Fruit fly (Drosophila melanogaster): ENCODE data around the gene glu.

The glu gene

DNA sequence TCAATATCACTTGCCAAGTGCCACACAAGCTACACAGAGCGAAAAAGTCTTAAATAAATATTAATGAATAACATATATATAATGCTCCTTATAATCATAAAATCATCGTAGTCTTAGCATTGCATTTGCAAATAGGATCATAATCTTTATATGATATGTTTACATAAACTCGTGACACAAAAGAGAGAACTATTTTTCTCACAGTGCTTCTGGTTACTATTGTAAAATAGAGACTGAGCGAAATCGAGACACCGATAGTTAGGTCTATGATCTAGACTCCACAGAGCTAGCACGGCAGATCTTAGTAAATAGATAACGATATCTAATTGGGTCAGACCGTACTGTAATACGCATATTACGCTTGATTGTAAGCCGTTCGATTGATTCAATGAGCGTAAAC, 28.5 kb downstream of the glu start:
- TF ChIP-seq brk (GFP tag; optimal IDR thresholded peaks at IDR 0.05) (no peak), CrebA (GFP tag; optimal IDR thresholded peaks at IDR 0.05; ENCODE audit: borderline replicate concordance) (no peak), pan (optimal IDR thresholded peaks at IDR 0.05) (no peak), br (GFP tag; optimal IDR thresholded peaks at IDR 0.05) (no peak), OdsH (GFP tag; optimal IDR thresholded peaks at IDR 0.05) (no peak), Hnf4 (GFP tag; optimal IDR thresholded peaks at IDR 0.05) (no peak), Hr78 (GFP tag; optimal IDR thresholded peaks at IDR 0.05) (no peak), GATAd (GFP tag; optimal IDR thresholded peaks at IDR 0.05) (no peak), Dfd (GFP tag; optimal IDR thresholded peaks at IDR 0.05) (no peak), woc (GFP tag; optimal IDR thresholded peaks at IDR 0.05) (no peak), dmrt93B (GFP tag; optimal IDR thresholded peaks at IDR 0.05) (no peak), h (GFP tag; optimal IDR thresholded peaks at IDR 0.05) (no peak), Mio (GFP tag; optimal IDR thresholded peaks at IDR 0.05) (no peak), N (GFP tag; optimal IDR thresholded peaks at IDR 0.05) (no peak), fru (GFP tag; optimal IDR thresholded peaks at IDR 0.05) (no peak), dsf (GFP tag; optimal IDR thresholded peaks at IDR 0.05; ENCODE audit: borderline replicate concordance) (no peak), sage (GFP tag; optimal IDR thresholded peaks at IDR 0.05) (no peak), Abd-B (GFP tag; optimal IDR thresholded peaks at IDR 0.05) (no peak), lola (GFP tag; optimal IDR thresholded peaks at IDR 0.05) (no peak), psq (GFP tag; optimal IDR thresholded peaks at IDR 0.05) (no peak)

DNA sequence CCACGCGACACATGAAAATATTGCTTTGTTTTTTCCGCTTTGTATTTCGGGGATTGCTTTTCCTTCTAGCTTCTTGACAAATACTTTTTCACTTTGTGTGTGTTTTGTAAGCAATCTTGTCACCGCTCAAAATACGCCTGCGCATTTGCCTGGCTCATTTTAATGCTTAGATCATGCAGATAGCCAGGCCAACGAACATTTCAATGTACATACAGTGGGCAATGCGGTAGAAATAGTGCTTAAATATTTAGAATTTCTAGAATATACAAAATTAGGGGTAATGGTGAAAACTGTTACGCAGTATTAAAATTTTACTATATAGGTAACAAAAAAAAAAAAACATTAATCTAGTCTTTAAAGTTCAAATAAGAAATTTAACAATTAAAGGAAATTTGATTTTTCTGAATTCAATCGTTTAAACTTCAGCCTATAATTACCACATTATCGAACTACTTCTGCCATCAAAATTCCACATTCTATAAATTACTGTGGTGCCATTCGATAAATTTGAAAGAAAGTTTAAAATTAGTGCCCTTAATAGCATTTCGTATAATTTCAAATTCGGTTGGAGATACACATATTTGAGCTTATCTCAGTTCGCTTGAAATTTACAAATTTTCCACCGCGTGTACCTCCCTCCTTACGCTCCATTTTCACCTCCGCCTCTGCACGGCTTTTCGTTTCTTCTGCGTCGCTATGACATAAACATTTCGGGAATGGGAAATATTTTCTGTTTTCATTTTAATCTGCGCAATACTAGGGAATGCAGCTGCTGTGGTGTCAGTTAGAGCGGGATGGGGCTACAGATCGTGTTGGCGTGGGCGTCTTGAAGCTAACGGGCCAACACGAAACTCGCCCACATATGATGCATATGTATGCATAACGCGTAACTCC, 31.1 kb downstream of the glu start:
- TF ChIP-seq br (GFP tag; optimal IDR thresholded peaks at IDR 0.05) (no peak), HLH106 (tag; optimal IDR thresholded peaks at IDR 0.05) (no peak), Dfd (GFP tag; optimal IDR thresholded peaks at IDR 0.05) (no peak), OdsH (GFP tag; optimal IDR thresholded peaks at IDR 0.05) (no peak), woc (GFP tag; optimal IDR thresholded peaks at IDR 0.05) (no peak), Myc (optimal IDR thresholded peaks at IDR 0.05) (no peak), Jra (GFP tag; optimal IDR thresholded peaks at IDR 0.05) (no peak), CG9705 (GFP tag; optimal IDR thresholded peaks at IDR 0.05) (no peak), usp (GFP tag; optimal IDR thresholded peaks at IDR 0.05) (no peak), sage (GFP tag; optimal IDR thresholded peaks at IDR 0.05) (no peak)

DNA sequence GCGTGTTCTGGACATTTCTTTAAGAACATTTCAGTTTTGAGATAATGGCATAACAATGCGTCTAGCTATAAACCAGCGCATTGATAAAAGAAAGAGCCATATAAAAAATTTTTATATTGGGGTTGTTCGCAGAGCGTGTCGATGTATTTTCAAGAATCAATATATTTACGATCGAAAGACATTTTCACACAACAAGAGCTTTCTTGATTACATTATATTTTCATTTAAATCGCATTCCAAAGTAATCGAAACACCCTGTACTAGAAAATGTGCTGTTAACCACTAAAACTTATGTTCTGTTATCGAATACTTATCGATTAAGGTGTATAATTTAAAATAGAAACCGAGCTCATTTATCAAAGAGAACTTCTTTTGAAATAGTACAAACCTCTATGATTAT, 34.4 kb downstream of the glu start:
- TF ChIP-seq CG9705 (GFP tag; optimal IDR thresholded peaks at IDR 0.05) (no peak), Hnf4 (GFP tag; optimal IDR thresholded peaks at IDR 0.05) (peak; percentile 20), Mio (GFP tag; optimal IDR thresholded peaks at IDR 0.05) (no peak), h (GFP tag; optimal IDR thresholded peaks at IDR 0.05) (peak; percentile 22), woc (GFP tag; optimal IDR thresholded peaks at IDR 0.05) (no peak), GATAd (GFP tag; optimal IDR thresholded peaks at IDR 0.05) (no peak), sage (GFP tag; optimal IDR thresholded peaks at IDR 0.05) (no peak), Jra (GFP tag; optimal IDR thresholded peaks at IDR 0.05) (no peak), brk (GFP tag; optimal IDR thresholded peaks at IDR 0.05) (no peak), usp (GFP tag; optimal IDR thresholded peaks at IDR 0.05) (no peak), fru (GFP tag; optimal IDR thresholded peaks at IDR 0.05) (peak; percentile 8), sv (GFP tag; optimal IDR thresholded peaks at IDR 0.05) (peak; percentile 26), Rel (GFP tag; optimal IDR thresholded peaks at IDR 0.05) (no peak), Rel (tag; optimal IDR thresholded peaks at IDR 0.05) (no peak), OdsH (GFP tag; optimal IDR thresholded peaks at IDR 0.05) (peak; percentile 1), Vsx2 (GFP tag; optimal IDR thresholded peaks at IDR 0.05; ENCODE audit: partially characterized antibody) (no peak), lola (GFP tag; optimal IDR thresholded peaks at IDR 0.05) (no peak), ey (GFP tag; optimal IDR thresholded peaks at IDR 0.05) (peak; percentile 21), jim (GFP tag; optimal IDR thresholded peaks at IDR 0.05) (no peak), CG32264 (GFP tag; optimal IDR thresholded peaks at IDR 0.05) (no peak), Abd-B (GFP tag; optimal IDR thresholded peaks at IDR 0.05) (no peak), rgr (GFP tag; optimal IDR thresholded peaks at IDR 0.05) (peak; percentile 48), Dfd (GFP tag; optimal IDR thresholded peaks at IDR 0.05) (no peak), dsf (GFP tag; optimal IDR thresholded peaks at IDR 0.05; ENCODE audit: borderline replicate concordance) (no peak), foxo (GFP tag; optimal IDR thresholded peaks at IDR 0.05) (no peak), br (GFP tag; optimal IDR thresholded peaks at IDR 0.05) (peak; percentile 6), pan (optimal IDR thresholded peaks at IDR 0.05) (no peak), Myc (optimal IDR thresholded peaks at IDR 0.05) (no peak)
